Fruit fly (Drosophila melanogaster) whole organism, prepupa: ENCODE data around the gene Gsc.

Experiments used
- CG10669 ChIP-seq: fragments of 200-800 bp; sonication (Bioruptor generic); optimal IDR thresholded peaks from 3 replicates; lab custom pipeline; 2018; ENCODE audit warnings: missing biosample characterization, mild to moderate bottlenecking, missing genetic modification characterization, moderate library complexity
- CG11294 ChIP-seq: fragments of 200-800 bp; sonication (Bioruptor generic); IDR thresholded peaks from 2 replicates; pipeline ENCODE4 v1.3.6; 2022; ENCODE audit warnings: missing biosample characterization, missing genetic modification characterization
- CG11762 ChIP-seq: fragments of 200-800 bp; sonication (Bioruptor generic); optimal IDR thresholded peaks from 3 replicates; lab custom pipeline; 2016; ENCODE audit warnings: missing biosample characterization, missing genetic modification characterization; ENCODE audit not compliant: insufficient read depth
- CG11902 ChIP-seq: fragments of 200-800 bp; sonication (Bioruptor generic); optimal IDR thresholded peaks from 3 replicates; lab custom pipeline; 2016; ENCODE audit warnings: missing biosample characterization, missing genetic modification characterization
- CG15336 ChIP-seq: fragments of 200-800 bp; sonication (Bioruptor generic); IDR thresholded peaks from 2 replicates; pipeline ENCODE4 v1.3.6; 2022; ENCODE audit warnings: missing biosample characterization, missing genetic modification characterization
- CG1621 ChIP-seq: fragments of 200-800 bp; sonication (Bioruptor generic); optimal IDR thresholded peaks from 3 replicates; lab custom pipeline; 2018; ENCODE audit warnings: missing biosample characterization, mild to moderate bottlenecking, missing genetic modification characterization
- CG16779 ChIP-seq: fragments of 200-800 bp; sonication (Bioruptor generic); optimal IDR thresholded peaks from 3 replicates; lab custom pipeline; 2017; ENCODE audit warnings: missing biosample characterization, mild to moderate bottlenecking, missing genetic modification characterization
- CG31627 ChIP-seq: fragments of 200-800 bp; sonication (Bioruptor generic); optimal IDR thresholded peaks from 3 replicates; lab custom pipeline; 2016; ENCODE audit warnings: missing biosample characterization, missing genetic modification characterization
- CG32006 ChIP-seq: fragments of 200-800 bp; sonication (Bioruptor generic); optimal IDR thresholded peaks from 3 replicates; lab custom pipeline; 2017; ENCODE audit warnings: missing biosample characterization, mild to moderate bottlenecking, missing genetic modification characterization
- CG3919 ChIP-seq: fragments of 200-800 bp; sonication (Bioruptor generic); optimal IDR thresholded peaks from 3 replicates; lab custom pipeline; 2016; ENCODE audit warnings: missing biosample characterization, missing genetic modification characterization
- CG4318 ChIP-seq: fragments of 200-800 bp; sonication (Bioruptor generic); optimal IDR thresholded peaks from 3 replicates; lab custom pipeline; 2017; ENCODE audit warnings: missing biosample characterization, mild to moderate bottlenecking, missing genetic modification characterization
- CG6163 ChIP-seq: fragments of 200-800 bp; sonication (Bioruptor generic); IDR thresholded peaks from 3 replicates; pipeline ENCODE4 v1.3.6; 2022; ENCODE audit warnings: missing biosample characterization, missing genetic modification characterization
- CG6276 ChIP-seq: fragments of 200-800 bp; sonication (Bioruptor generic); optimal IDR thresholded peaks from 2 replicates; lab custom pipeline; 2017; ENCODE audit warnings: missing biosample characterization, mild to moderate bottlenecking, missing genetic modification characterization
- CG6792 ChIP-seq: fragments of 200-800 bp; sonication (Bioruptor generic); optimal IDR thresholded peaks from 3 replicates; lab custom pipeline; 2016; ENCODE audit warnings: missing biosample characterization, missing genetic modification characterization
- CG6808 ChIP-seq: fragments of 200-800 bp; sonication (Bioruptor generic); optimal IDR thresholded peaks from 3 replicates; lab custom pipeline; 2017; ENCODE audit warnings: missing biosample characterization, missing genetic modification characterization, mild to moderate bottlenecking, moderate library complexity, missing genetic modification reagents
- CG6854 ChIP-seq: fragments of 200-800 bp; sonication (Bioruptor generic); optimal IDR thresholded peaks from 2 replicates; lab custom pipeline; 2017; ENCODE audit warnings: missing biosample characterization, mild to moderate bottlenecking, missing genetic modification characterization
- CG7368 ChIP-seq: fragments of 200-800 bp; sonication (Bioruptor generic); optimal IDR thresholded peaks from 3 replicates; lab custom pipeline; 2016; ENCODE audit warnings: missing biosample characterization, missing genetic modification characterization
- CG8319 ChIP-seq: fragments of 200-800 bp; sonication (Bioruptor generic); optimal IDR thresholded peaks from 3 replicates; lab custom pipeline; 2016; ENCODE audit warnings: missing biosample characterization, missing genetic modification characterization
- CG8632 ChIP-seq: fragments of 200-800 bp; sonication (Bioruptor generic); optimal IDR thresholded peaks from 3 replicates; lab custom pipeline; 2016; ENCODE audit warnings: missing biosample characterization, missing genetic modification characterization
- CG9139 ChIP-seq: fragments of 200-800 bp; sonication (Bioruptor generic); optimal IDR thresholded peaks from 3 replicates; lab custom pipeline; 2017; ENCODE audit warnings: missing biosample characterization, mild to moderate bottlenecking, missing genetic modification characterization
- Eip75B ChIP-seq: fragments of 200-800 bp; sonication (Bioruptor generic); optimal IDR thresholded peaks from 3 replicates; lab custom pipeline; 2016; ENCODE audit warnings: missing biosample characterization, missing genetic modification characterization
- Eip78C ChIP-seq: fragments of 200-800 bp; sonication (Bioruptor generic); peaks from one replicate; lab custom pipeline; 2016; ENCODE audit warnings: missing biosample characterization, missing genetic modification characterization
- Eip93F ChIP-seq: fragments of 200-800 bp; sonication (Bioruptor generic); optimal IDR thresholded peaks from 2 replicates; lab custom pipeline; 2016; ENCODE audit warnings: missing biosample characterization, mild to moderate bottlenecking, missing genetic modification characterization
- Ets21C ChIP-seq: fragments of 200-800 bp; sonication (Bioruptor generic); optimal IDR thresholded peaks from 3 replicates; lab custom pipeline; 2016; ENCODE audit warnings: missing biosample characterization, missing genetic modification characterization
- Ets96B ChIP-seq: fragments of 200-800 bp; optimal IDR thresholded peaks from 2 replicates; lab custom pipeline; 2019; ENCODE audit warnings: missing biosample characterization, mild to moderate bottlenecking, missing genetic modification characterization, moderate library complexity
- Gug ChIP-seq: fragments of 200-800 bp; sonication (Bioruptor generic); IDR thresholded peaks from 2 replicates; pipeline ENCODE4 v1.3.6; 2022; ENCODE audit warnings: missing biosample characterization, missing genetic modification characterization
- Hr39 ChIP-seq: fragments of 200-800 bp; sonication (Bioruptor generic); optimal IDR thresholded peaks from 2 replicates; lab custom pipeline; 2016; ENCODE audit warnings: missing biosample characterization, missing genetic modification characterization
- Hr4 ChIP-seq: fragments of 200-800 bp; sonication (Bioruptor generic); optimal IDR thresholded peaks from 3 replicates; lab custom pipeline; 2016; ENCODE audit warnings: missing biosample characterization, missing genetic modification characterization
- Met ChIP-seq: fragments of 200-800 bp; sonication (Bioruptor generic); optimal IDR thresholded peaks from 3 replicates; lab custom pipeline; 2016; ENCODE audit warnings: missing biosample characterization, missing genetic modification characterization
- Smox ChIP-seq: fragments of 200-800 bp; sonication (Bioruptor generic); optimal IDR thresholded peaks from 3 replicates; lab custom pipeline; 2016; ENCODE audit warnings: missing biosample characterization, missing genetic modification characterization
- Sox14 ChIP-seq: fragments of 200-800 bp; sonication (Bioruptor generic); optimal IDR thresholded peaks from 3 replicates; lab custom pipeline; 2016; ENCODE audit warnings: missing biosample characterization, missing genetic modification characterization
- Sox15 ChIP-seq: fragments of 200-800 bp; sonication (Bioruptor generic); optimal IDR thresholded peaks from 3 replicates; lab custom pipeline; 2016; ENCODE audit warnings: missing biosample characterization, missing genetic modification characterization
- achi ChIP-seq: fragments of 200-800 bp; sonication (Bioruptor generic); optimal IDR thresholded peaks from 3 replicates; lab custom pipeline; 2016; ENCODE audit warnings: missing biosample characterization, missing genetic modification characterization
- acj6 ChIP-seq: fragments of 200-800 bp; sonication (Bioruptor generic); optimal IDR thresholded peaks from 3 replicates; lab custom pipeline; 2016; ENCODE audit warnings: missing biosample characterization, missing genetic modification characterization
- cyc ChIP-seq: fragments of 200-800 bp; sonication (Bioruptor generic); optimal IDR thresholded peaks from 3 replicates; lab custom pipeline; 2016; ENCODE audit warnings: missing biosample characterization, missing genetic modification characterization
- dac ChIP-seq: fragments of 200-800 bp; sonication (Bioruptor generic); optimal IDR thresholded peaks from 2 replicates; lab custom pipeline; 2017; ENCODE audit warnings: missing biosample characterization, mild to moderate bottlenecking, missing genetic modification characterization
- dsx ChIP-seq: fragments of 200-800 bp; optimal IDR thresholded peaks from 3 replicates; lab custom pipeline; 2019; ENCODE audit warnings: missing biosample characterization, mild to moderate bottlenecking, missing genetic modification characterization, moderate library complexity; ENCODE audit not compliant: poor library complexity, severe bottlenecking
- eg ChIP-seq: fragments of 200-800 bp; sonication (Bioruptor generic); IDR thresholded peaks from 3 replicates; pipeline ENCODE4 v1.3.6; 2022; ENCODE audit warnings: missing biosample characterization, missing genetic modification characterization
- esn ChIP-seq: fragments of 200-800 bp; sonication (Bioruptor generic); optimal IDR thresholded peaks from 2 replicates; lab custom pipeline; 2016; ENCODE audit warnings: missing biosample characterization, mild to moderate bottlenecking, missing genetic modification characterization, moderate library complexity
- fd85E ChIP-seq: fragments of 200-800 bp; sonication (Bioruptor generic); optimal IDR thresholded peaks from 3 replicates; lab custom pipeline; 2016; ENCODE audit warnings: missing biosample characterization, missing genetic modification characterization
- fkh ChIP-seq: fragments of 200-800 bp; sonication (Bioruptor generic); optimal IDR thresholded peaks from 3 replicates; lab custom pipeline; 2017; ENCODE audit warnings: missing biosample characterization, mild to moderate bottlenecking, missing genetic modification characterization, moderate library complexity
- net ChIP-seq: fragments of 200-800 bp; sonication (Bioruptor generic); optimal IDR thresholded peaks from 3 replicates; lab custom pipeline; 2016; ENCODE audit warnings: missing biosample characterization, missing genetic modification characterization
- salr ChIP-seq, 2 experiments: fragments of 200-800 bp; sonication (Bioruptor generic); optimal IDR thresholded peaks; 3 replicates each; lab custom pipeline; 2016 to 2018; ENCODE audit warnings: missing biosample characterization in 2 of 2, missing genetic modification characterization in 2 of 2, mild to moderate bottlenecking in 1 of 2
- spab ChIP-seq: fragments of 200-800 bp; sonication (Bioruptor generic); optimal IDR thresholded peaks from 2 replicates; lab custom pipeline; 2017; ENCODE audit warnings: missing biosample characterization, mild to moderate bottlenecking, missing genetic modification characterization, missing genetic modification reagents
- ss ChIP-seq, 2 experiments: fragments of 200-800 bp; sonication (Bioruptor generic); optimal IDR thresholded peaks; 2 replicates in 1 of 2; 3 replicates in 1 of 2; lab custom pipeline; 2017 to 2018; ENCODE audit warnings: mild to moderate bottlenecking in 2 of 2, missing biosample characterization in 2 of 2, missing genetic modification characterization in 2 of 2, moderate library complexity in 1 of 2
- svp ChIP-seq: fragments of 200-800 bp; sonication (Bioruptor generic); peaks from one replicate; lab custom pipeline; 2016; ENCODE audit warnings: missing biosample characterization, missing genetic modification characterization
- topi ChIP-seq: fragments of 200-800 bp; sonication (Bioruptor generic); optimal IDR thresholded peaks from 3 replicates; lab custom pipeline; 2016; ENCODE audit warnings: missing biosample characterization, missing genetic modification characterization
- vri ChIP-seq: fragments of 200-800 bp; sonication (Bioruptor generic); optimal IDR thresholded peaks from 3 replicates; lab custom pipeline; 2016; ENCODE audit warnings: missing biosample characterization, mild to moderate bottlenecking, missing genetic modification characterization

Gene Gsc

dm6 chr2L:606165-606564 is 11.7 kb upstream of the Gsc start (continued):
- TF ChIP-seq Eip93F (no peak), salr (GFP tag; optimal IDR thresholded peaks at IDR 0.05; lab: Kevin White, UChicago) (peak; percentile 10 to 73), CG7368 (GFP tag; lab: Kevin White, UChicago) (peak; percentile 68), Eip75B (peak; percentile 57), topi (GFP tag; lab: Kevin White, UChicago) (peak; percentile 67), vri (GFP tag; lab: Kevin White, UChicago) (peak; percentile 72), CG8319 (GFP tag; lab: Kevin White, UChicago) (peak; percentile 52), CG4318 (GFP tag; lab: Kevin White, UChicago) (peak; percentile 75), CG11762 (peak; percentile 55), Gug (GFP tag; lab: Robert Waterston, UW) (peak; percentile 78), CG3919 (GFP tag; lab: Kevin White, UChicago) (peak; percentile 69), dsx (GFP tag; lab: Kevin White, UChicago) (peak; percentile 35)
- TF ChIP-seq, all 60 proteins: peak for 53

dm6 chr2L:604060-604459 is 9.6 kb upstream of the Gsc start:
- peak; percentile 23 for TF ChIP-seq Sox14 (GFP tag; lab: Kevin White, UChicago)
- TF ChIP-seq Ets21C (GFP tag; lab: Kevin White, UChicago) = no peak
- TF ChIP-seq topi (GFP tag; lab: Kevin White, UChicago) = no peak
- TF ChIP-seq CG11902 (GFP tag; lab: Kevin White, UChicago) = no peak
- TF ChIP-seq Eip78C (GFP tag; lab: Kevin White, UChicago) = peak; percentile 75
- peak; percentile 16 for TF ChIP-seq CG11762
- TF ChIP-seq fkh (GFP tag; lab: Kevin White, UChicago) = no peak
- no peak for TF ChIP-seq Eip93F
- no peak for TF ChIP-seq fd85E (GFP tag; lab: Kevin White, UChicago)
- peak; percentile 57 for TF ChIP-seq dac (GFP tag; lab: Kevin White, UChicago)
- peak; percentile 88 for TF ChIP-seq eg (GFP tag; lab: Robert Waterston, UW)
- peak; percentile 38 for TF ChIP-seq achi
- TF ChIP-seq Eip75B = no peak
- TF ChIP-seq spab (GFP tag; lab: Kevin White, UChicago) = no peak
- no peak for TF ChIP-seq CG31627 (GFP tag; lab: Kevin White, UChicago)
- TF ChIP-seq salr (GFP tag; optimal IDR thresholded peaks at IDR 0.05; lab: Kevin White, UChicago) = peak in 1 of 2 experiments; percentile 21
- peak; percentile 73 for TF ChIP-seq CG11294 (GFP tag; lab: Robert Waterston, UW)
- TF ChIP-seq Hr39 (GFP tag; lab: Kevin White, UChicago) = peak; percentile 23
- TF ChIP-seq CG6854 (GFP tag; lab: Kevin White, UChicago) = no peak
- no peak for TF ChIP-seq CG7368 (GFP tag; lab: Kevin White, UChicago)
- TF ChIP-seq CG6792 (GFP tag; lab: Kevin White, UChicago) = no peak
- TF ChIP-seq cyc (GFP tag; lab: Kevin White, UChicago) = no peak
- no peak for TF ChIP-seq CG1621 (tag; lab: Kevin White, UChicago)
- no peak for TF ChIP-seq acj6 (GFP tag; lab: Kevin White, UChicago)
- no peak for TF ChIP-seq CG8319 (GFP tag; lab: Kevin White, UChicago)
- TF ChIP-seq net (GFP tag; lab: Kevin White, UChicago) = peak; percentile 42
- peak; percentile 56 for TF ChIP-seq CG4318 (GFP tag; lab: Kevin White, UChicago)
- no peak for TF ChIP-seq Smox (GFP tag; lab: Kevin White, UChicago)
- TF ChIP-seq CG16779 (tag; lab: Kevin White, UChicago) = no peak
- TF ChIP-seq dsx (GFP tag; lab: Kevin White, UChicago) = no peak
- no peak for TF ChIP-seq Sox15 (GFP tag; lab: Kevin White, UChicago)
- peak; percentile 66 for TF ChIP-seq svp (GFP tag; lab: Kevin White, UChicago)
- peak; percentile 9 for TF ChIP-seq esn (GFP tag; lab: Kevin White, UChicago)
- TF ChIP-seq Ets96B (tag; lab: Kevin White, UChicago) = no peak
- no peak for TF ChIP-seq CG6808 (GFP tag; lab: Kevin White, UChicago)
- peak; percentile 74 for TF ChIP-seq Gug (GFP tag; lab: Robert Waterston, UW)
- peak; percentile 11 for TF ChIP-seq Met
- no peak for TF ChIP-seq CG8632 (GFP tag; lab: Kevin White, UChicago)
- peak; percentile 81 for TF ChIP-seq CG32006 (GFP tag; lab: Kevin White, UChicago)
- TF ChIP-seq CG10669 (GFP tag; lab: Kevin White, UChicago) = peak; percentile 47
- TF ChIP-seq CG6163 (GFP tag; lab: Robert Waterston, UW) = peak; percentile 74
- peak; percentile 82 for TF ChIP-seq Hr4 (GFP tag; lab: Kevin White, UChicago)
- TF ChIP-seq CG9139 (GFP tag; lab: Kevin White, UChicago) = no peak
- peak; percentile 75 for TF ChIP-seq CG15336 (GFP tag; lab: Robert Waterston, UW)
- TF ChIP-seq ss (GFP tag; optimal IDR thresholded peaks at IDR 0.05; lab: Kevin White, UChicago) = no peak
- TF ChIP-seq CG6276 (GFP tag; lab: Kevin White, UChicago) = peak; percentile 78
- no peak for TF ChIP-seq vri (GFP tag; lab: Kevin White, UChicago)
